Fruit fly (Drosophila melanogaster) whole organism, embryonic: ENCODE measurements around the gene CG3448.

Source experiments
- B-H2 ChIP-seq: fragments of 200-800 bp; sonication (Bioruptor generic); optimal IDR thresholded peaks from 2 replicates; lab custom pipeline; 2018; ENCODE audit warnings: missing biosample characterization, mild to moderate bottlenecking, missing genetic modification characterization
- CG11085 ChIP-seq: fragments of 200-800 bp; sonication (Bioruptor generic); IDR thresholded peaks from 2 replicates; pipeline ENCODE4 v1.3.6; 2022; ENCODE audit warnings: missing biosample characterization, missing genetic modification characterization
- CG12769 ChIP-seq: fragments of 200-800 bp; sonication (Bioruptor generic); optimal IDR thresholded peaks from 2 replicates; lab custom pipeline; 2019; ENCODE audit warnings: missing biosample characterization, mild to moderate bottlenecking, missing genetic modification characterization, moderate library complexity
- CG15269 ChIP-seq: fragments of 200-800 bp; sonication (Bioruptor generic); optimal IDR thresholded peaks from 2 replicates; lab custom pipeline; 2018; ENCODE audit warnings: missing biosample characterization, mild to moderate bottlenecking, missing genetic modification characterization, moderate library complexity
- CG1602 ChIP-seq: fragments of 200-800 bp; sonication (Bioruptor generic); optimal IDR thresholded peaks from 3 replicates; lab custom pipeline; 2016; ENCODE audit warnings: missing biosample characterization, missing genetic modification characterization
- CG18011 ChIP-seq: fragments of 200-800 bp; sonication (Bioruptor generic); optimal IDR thresholded peaks from 2 replicates; lab custom pipeline; 2017; ENCODE audit warnings: missing biosample characterization, missing genetic modification characterization, mild to moderate bottlenecking, moderate library complexity, missing genotype
- CG4617 ChIP-seq: fragments of 200-800 bp; sonication (Bioruptor generic); optimal IDR thresholded peaks from 3 replicates; lab custom pipeline; 2016; ENCODE audit warnings: missing biosample characterization, missing genetic modification characterization, borderline replicate concordance
- CG6175 ChIP-seq: fragments of 200-800 bp; sonication (Bioruptor generic); IDR thresholded peaks from 3 replicates; pipeline ENCODE4 v1.3.6; 2022; ENCODE audit warnings: missing biosample characterization, missing genetic modification characterization
- CG6683 ChIP-seq: fragments of 200-800 bp; sonication (Bioruptor generic); optimal IDR thresholded peaks from 2 replicates; lab custom pipeline; 2017; ENCODE audit warnings: missing biosample characterization, mild to moderate bottlenecking, missing genetic modification characterization, missing genetic modification reagents
- CG8089 ChIP-seq: fragments of 200-800 bp; sonication (Bioruptor generic); optimal IDR thresholded peaks from 3 replicates; lab custom pipeline; 2016; ENCODE audit warnings: missing biosample characterization, missing genetic modification characterization
- CG8290 ChIP-seq, 3 experiments: fragments of 200-800 bp; sonication (Bioruptor generic); optimal IDR thresholded peaks; 2 replicates each; lab custom pipeline; 2016 to 2019; ENCODE audit warnings: missing biosample characterization in 3 of 3, missing genetic modification characterization in 3 of 3, mild to moderate bottlenecking in 2 of 3, moderate library complexity in 1 of 3
- CG8359 ChIP-seq: fragments of 200-800 bp; sonication (Bioruptor generic); optimal IDR thresholded peaks from 2 replicates; lab custom pipeline; 2017; ENCODE audit warnings: missing biosample characterization, mild to moderate bottlenecking, missing genetic modification characterization, borderline replicate concordance
- CG9727 ChIP-seq: fragments of 200-800 bp; sonication (Bioruptor generic); optimal IDR thresholded peaks from 3 replicates; lab custom pipeline; 2017; ENCODE audit warnings: missing biosample characterization, mild to moderate bottlenecking, missing genetic modification characterization
- CG9817 ChIP-seq: fragments of 200-800 bp; sonication (Bioruptor generic); optimal IDR thresholded peaks from 2 replicates; lab custom pipeline; 2018; ENCODE audit warnings: missing biosample characterization, mild to moderate bottlenecking, missing genetic modification characterization, moderate library complexity
- CG9932 ChIP-seq: fragments of 200-800 bp; sonication (Bioruptor generic); IDR thresholded peaks from 2 replicates; pipeline ENCODE4 v1.3.6; 2022; ENCODE audit warnings: missing biosample characterization, missing genetic modification characterization
- Chrac-16 ChIP-seq: fragments of 200-800 bp; sonication (Bioruptor generic); optimal IDR thresholded peaks from 3 replicates; lab custom pipeline; 2016; ENCODE audit warnings: missing biosample characterization, missing genetic modification characterization
- Deaf1 ChIP-seq: fragments of 200-800 bp; optimal IDR thresholded peaks from 3 replicates; lab custom pipeline; 2019; ENCODE audit warnings: missing biosample characterization, mild to moderate bottlenecking, missing genetic modification characterization, moderate library complexity
- Elba2 ChIP-seq: fragments of 200-800 bp; sonication (Bioruptor generic); optimal IDR thresholded peaks from 3 replicates; lab custom pipeline; 2016; ENCODE audit warnings: missing biosample characterization, missing genetic modification characterization
- H2.0 ChIP-seq: fragments of 200-800 bp; sonication (Bioruptor generic); IDR thresholded peaks from 2 replicates; pipeline ENCODE4 v1.3.6; 2022; ENCODE audit warnings: missing biosample characterization, missing genetic modification characterization
- HLH54F ChIP-seq: fragments of 200-800 bp; sonication (Bioruptor generic); optimal IDR thresholded peaks from 3 replicates; lab custom pipeline; 2016; ENCODE audit warnings: missing biosample characterization, missing genetic modification characterization
- Hr3 ChIP-seq: fragments of 200-800 bp; sonication (Bioruptor generic); optimal IDR thresholded peaks from 3 replicates; lab custom pipeline; 2016; ENCODE audit warnings: missing biosample characterization, missing genetic modification characterization
- Hr78 ChIP-seq, 2 experiments: fragments of 200-800 bp in 1 of 2; fragments of >200 bp in 1 of 2; sonication (Bioruptor generic) in 1 of 2; optimal IDR thresholded peaks; 2 replicates each; lab custom pipeline; 2017 to 2019; ENCODE audit warnings: missing biosample characterization in 2 of 2, missing genetic modification characterization in 2 of 2, mild to moderate bottlenecking in 1 of 2, moderate library complexity in 1 of 2
- Jarid2 ChIP-seq: fragments of 200-800 bp; sonication (Bioruptor generic); optimal IDR thresholded peaks from 3 replicates; lab custom pipeline; 2017; ENCODE audit warnings: mild to moderate bottlenecking, missing biosample characterization, missing genetic modification reagents, missing genetic modification characterization
- Nf-YA ChIP-seq: fragments of 200-800 bp; sonication (Bioruptor generic); IDR thresholded peaks from 2 replicates; pipeline ENCODE4 v1.3.6; 2022; ENCODE audit warnings: missing biosample characterization, missing genetic modification characterization
- Oaz ChIP-seq: fragments of 200-800 bp; sonication (Bioruptor generic); IDR thresholded peaks from 2 replicates; pipeline ENCODE4 v1.3.6; 2022; ENCODE audit warnings: missing biosample characterization, missing genetic modification characterization
- Tbp ChIP-seq: fragments of >200 bp; optimal IDR thresholded peaks from 2 replicates; lab custom pipeline; 2018; ENCODE audit warnings: missing biosample characterization, missing genetic modification characterization
- bab2 ChIP-seq: fragments of 200-800 bp; sonication (Bioruptor generic); optimal IDR thresholded peaks from 2 replicates; lab custom pipeline; 2016; ENCODE audit warnings: missing biosample characterization, missing genetic modification characterization
- bcd ChIP-seq: fragments of 200-800 bp; sonication (Bioruptor generic); optimal IDR thresholded peaks from 2 replicates; lab custom pipeline; 2017; ENCODE audit warnings: missing biosample characterization, mild to moderate bottlenecking, missing genetic modification characterization
- cg ChIP-seq: fragments of 200-800 bp; sonication (Bioruptor generic); optimal IDR thresholded peaks from 3 replicates; lab custom pipeline; 2019; ENCODE audit warnings: missing biosample characterization, mild to moderate bottlenecking, missing genetic modification characterization, moderate library complexity
- ci ChIP-seq: fragments of 200-800 bp; sonication (Bioruptor generic); IDR thresholded peaks from 3 replicates; pipeline ENCODE4 v1.3.6; 2022; ENCODE audit warnings: missing biosample characterization, missing genetic modification characterization
- croc ChIP-seq: fragments of 200-800 bp; sonication (Bioruptor generic); conservative IDR thresholded peaks from 3 replicates; pipeline ENCODE4 v1.3.6; 2022; ENCODE audit warnings: missing biosample characterization, missing genetic modification characterization
- disco-r ChIP-seq: fragments of 200-800 bp; sonication (Bioruptor generic); optimal IDR thresholded peaks from 2 replicates; lab custom pipeline; 2016; ENCODE audit warnings: missing biosample characterization, missing genetic modification characterization
- dpn ChIP-seq, 2 experiments: fragments of 200-800 bp; sonication (Bioruptor generic); optimal IDR thresholded peaks; 3 replicates each; lab custom pipeline; 2016; ENCODE audit warnings: missing biosample characterization in 2 of 2, missing genetic modification characterization in 2 of 2
- ems ChIP-seq: fragments of 200-800 bp; sonication (Bioruptor generic); optimal IDR thresholded peaks from 3 replicates; lab custom pipeline; 2016; ENCODE audit warnings: missing biosample characterization, missing genetic modification characterization
- fd64A ChIP-seq: fragments of 200-800 bp; sonication (Bioruptor generic); optimal IDR thresholded peaks from 3 replicates; lab custom pipeline; 2018; ENCODE audit warnings: missing biosample characterization, mild to moderate bottlenecking, missing genetic modification characterization
- grau ChIP-seq: fragments of 200-800 bp; optimal IDR thresholded peaks from 3 replicates; lab custom pipeline; 2019; ENCODE audit warnings: missing biosample characterization, mild to moderate bottlenecking, missing genetic modification characterization, moderate library complexity
- hkb ChIP-seq, 2 experiments: fragments of 200-800 bp in 1 of 2; fragments of >200 bp in 1 of 2; sonication (Bioruptor generic) in 1 of 2; IDR thresholded peaks in 1 of 2; optimal IDR thresholded peaks in 1 of 2; 2 replicates each; pipeline versions ENCODE4 v1.3.6 to Lab custom; 2017 to 2022; ENCODE audit warnings: missing biosample characterization in 1 of 2, missing genetic modification characterization in 1 of 2
- jing ChIP-seq: fragments of 200-800 bp; sonication (Bioruptor generic); optimal IDR thresholded peaks from 2 replicates; lab custom pipeline; 2018; ENCODE audit warnings: missing biosample characterization, mild to moderate bottlenecking, missing genetic modification characterization
- lilli ChIP-seq: fragments of 200-800 bp; sonication (Bioruptor generic); optimal IDR thresholded peaks from 3 replicates; lab custom pipeline; 2016; ENCODE audit warnings: missing biosample characterization, missing genetic modification characterization
- nau ChIP-seq: fragments of 200-800 bp; sonication (Bioruptor generic); optimal IDR thresholded peaks from 3 replicates; lab custom pipeline; 2017; ENCODE audit warnings: missing biosample characterization, mild to moderate bottlenecking, missing genetic modification characterization, missing genetic modification reagents
- odd ChIP-seq: fragments of 200-800 bp; sonication (Bioruptor generic); optimal IDR thresholded peaks from 2 replicates; lab custom pipeline; 2017; ENCODE audit warnings: missing biosample characterization, mild to moderate bottlenecking, missing genetic modification characterization
- pho ChIP-seq: fragments of 200-800 bp; sonication (Bioruptor generic); optimal IDR thresholded peaks from 2 replicates; lab custom pipeline; 2016; ENCODE audit warnings: missing biosample characterization, missing genetic modification characterization
- pita ChIP-seq: fragments of 200-800 bp; sonication (Bioruptor generic); optimal IDR thresholded peaks from 2 replicates; lab custom pipeline; 2017; ENCODE audit warnings: missing biosample characterization, mild to moderate bottlenecking, missing genetic modification characterization
- row ChIP-seq: fragments of 200-800 bp; sonication (Bioruptor generic); IDR thresholded peaks from 3 replicates; pipeline ENCODE4 v1.3.6; 2022; ENCODE audit warnings: missing biosample characterization, missing genetic modification characterization
- slbo ChIP-seq: fragments of 200-800 bp; sonication (Bioruptor generic); IDR thresholded peaks from 2 replicates; pipeline ENCODE4 v1.3.6; 2022; ENCODE audit warnings: missing biosample characterization, missing genetic modification characterization
- usp ChIP-seq: fragments of >200 bp; optimal IDR thresholded peaks from 2 replicates; lab custom pipeline; 2017; ENCODE audit warnings: missing biosample characterization, missing genetic modification characterization

CG3448 gene

DNA sequence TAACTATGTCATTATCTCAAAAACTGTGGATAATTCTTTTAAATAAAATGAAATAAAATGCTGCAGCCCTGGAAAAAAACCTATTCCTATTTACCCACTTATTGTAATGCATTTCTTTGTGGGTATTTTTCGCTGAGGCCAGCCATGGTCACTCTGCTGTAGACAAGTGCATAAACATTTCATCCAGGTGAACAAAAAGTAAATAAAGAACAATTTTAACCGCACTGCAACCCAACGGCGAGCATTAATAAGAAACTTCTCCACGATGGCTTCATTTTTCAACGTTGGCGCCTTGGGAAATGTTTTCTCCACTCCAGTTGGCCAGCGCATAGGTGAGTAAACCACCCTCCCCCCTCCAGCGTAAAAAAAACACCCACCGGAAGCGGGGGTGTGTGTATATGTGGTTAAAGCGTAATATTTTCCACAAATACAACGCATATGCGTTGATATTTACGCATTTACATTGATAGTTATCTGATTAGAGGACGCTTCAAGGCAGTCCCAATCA, 4.6 kb downstream of the CG3448 start, which contains the start of gene CG3529 (continued):
- peak; percentile 5 for TF ChIP-seq CG1602 (GFP tag; lab: Kevin White, UChicago)
- TF ChIP-seq cg (GFP tag; lab: Kevin White, UChicago): no peak
- TF ChIP-seq CG15269 (tag; lab: Kevin White, UChicago): peak; percentile 1
- TF ChIP-seq CG8290 (GFP tag; optimal IDR thresholded peaks at IDR 0.05; lab: Kevin White, UChicago): peak; percentile 13
- peak; percentile 39 to 42 for TF ChIP-seq CG8290 (tag; optimal IDR thresholded peaks at IDR 0.05; lab: Kevin White, UChicago)
- no peak for TF ChIP-seq CG11085 (GFP tag; lab: Robert Waterston, UW)
- TF ChIP-seq CG6683: no peak
- TF ChIP-seq ci: peak; percentile 54; the same call in 1 of the 3 replicates
- TF ChIP-seq CG8089 (GFP tag; lab: Kevin White, UChicago): no peak
- no peak for TF ChIP-seq croc (GFP tag; lab: Robert Waterston, UW)
- TF ChIP-seq bcd (GFP tag; lab: Kevin White, UChicago): peak; percentile 27
- no peak for TF ChIP-seq Jarid2 (GFP tag; lab: Kevin White, UChicago)
- TF ChIP-seq nau (GFP tag; lab: Kevin White, UChicago): peak; percentile 7
- TF ChIP-seq Chrac-16 (GFP tag; lab: Kevin White, UChicago): peak; percentile 3
- no peak for TF ChIP-seq CG18011 (GFP tag; lab: Kevin White, UChicago)
- TF ChIP-seq CG9727 (GFP tag; lab: Kevin White, UChicago): peak; percentile 40
- TF ChIP-seq grau (tag; lab: Kevin White, UChicago): peak; percentile 39
- peak; percentile 27 for TF ChIP-seq fd64A (GFP tag; lab: Kevin White, UChicago)
- TF ChIP-seq B-H2 (GFP tag; lab: Kevin White, UChicago): peak; percentile 64
- no peak for TF ChIP-seq pho (GFP tag; lab: Kevin White, UChicago)
- no peak for TF ChIP-seq Deaf1 (tag; lab: Kevin White, UChicago)
- TF ChIP-seq, all 482 proteins: peak for 174

DNA sequence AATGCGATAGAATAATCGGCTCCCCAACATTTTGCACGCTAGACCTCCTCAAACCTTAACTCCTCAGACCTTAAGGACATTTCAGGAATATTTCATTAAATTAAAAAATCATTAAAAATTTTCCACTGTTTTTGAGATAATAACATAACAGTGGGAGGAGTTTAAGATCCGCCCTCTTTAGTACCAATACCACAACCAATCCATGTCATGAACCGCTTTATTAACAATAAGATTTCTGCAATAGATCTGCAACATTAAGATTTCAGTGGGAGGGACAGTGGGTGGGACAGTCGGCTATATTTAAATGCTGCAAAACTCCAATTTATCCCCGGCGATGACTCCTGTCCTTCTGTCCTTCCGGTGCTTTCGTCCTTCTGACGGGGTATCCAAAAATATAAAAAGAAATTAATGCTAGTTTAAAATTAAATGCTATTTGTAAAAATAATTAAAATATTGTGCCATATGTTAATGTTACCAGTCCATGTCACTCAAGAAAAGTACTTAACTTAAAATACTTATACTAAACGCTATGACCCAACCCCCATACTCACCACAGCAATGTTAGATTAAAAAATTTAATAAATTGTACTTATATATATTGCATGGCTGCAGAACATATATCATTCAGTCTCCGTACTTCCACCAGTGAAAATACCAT, 8.6 kb downstream of the CG3448 start, which contains the start of gene Srg3:
Srg3 (plus strand) TSS at position 608 of the 658 bp plus-strand sequence.
- peak; percentile 13 for TF ChIP-seq CG18011 (GFP tag; lab: Kevin White, UChicago)
- peak; percentile 86 for TF ChIP-seq Elba2 (GFP tag; lab: Kevin White, UChicago)
- no peak for TF ChIP-seq disco-r (GFP tag; lab: Kevin White, UChicago)
- TF ChIP-seq odd (GFP tag; lab: Kevin White, UChicago): peak; percentile 26
- TF ChIP-seq Tbp (GFP tag; lab: Kevin White, UChicago): no peak
- no peak for TF ChIP-seq dpn (GFP tag; optimal IDR thresholded peaks at IDR 0.05; lab: Kevin White, UChicago)
- TF ChIP-seq CG1602 (GFP tag; lab: Kevin White, UChicago): no peak
- peak; percentile 20 for TF ChIP-seq pita (GFP tag; lab: Kevin White, UChicago)
- TF ChIP-seq CG6175: no peak
- TF ChIP-seq bab2: no peak
- no peak for TF ChIP-seq Hr78 (GFP tag; optimal IDR thresholded peaks at IDR 0.05; lab: Kevin White, UChicago)
- TF ChIP-seq CG12769 (tag; lab: Kevin White, UChicago): no peak
- no peak for TF ChIP-seq lilli
- TF ChIP-seq H2.0 (GFP tag; lab: Robert Waterston, UW): peak; percentile 19; the same call in 1 of the 2 replicates
- TF ChIP-seq hkb (optimal IDR thresholded peaks at IDR 0.05; lab: Kevin White, UChicago): peak; percentile 53
- 0 out of 2 replicates have a peak, but pooled peaks have one; percentile 6 for TF ChIP-seq hkb (GFP tag; IDR thresholded peaks at IDR 0.05; lab: Robert Waterston, UW)
- TF ChIP-seq CG9932 (GFP tag; lab: Robert Waterston, UW): peak; percentile 47
- no peak for TF ChIP-seq HLH54F (GFP tag; lab: Kevin White, UChicago)
- TF ChIP-seq Nf-YA (GFP tag; lab: Robert Waterston, UW): no peak
- peak; percentile 60 for TF ChIP-seq slbo (GFP tag; lab: Robert Waterston, UW)
- no peak for TF ChIP-seq Hr3 (GFP tag; lab: Kevin White, UChicago)
- no peak for TF ChIP-seq CG8359 (GFP tag; lab: Kevin White, UChicago)
- no peak for TF ChIP-seq CG4617 (GFP tag; lab: Kevin White, UChicago)
- 0 out of 2 replicates have a peak, but pooled peaks have one; percentile 12 for TF ChIP-seq Oaz (GFP tag; lab: Robert Waterston, UW)
- no peak for TF ChIP-seq CG6683
- no peak for TF ChIP-seq CG9817 (tag; lab: Kevin White, UChicago)
- no peak for TF ChIP-seq CG8290 (GFP tag; optimal IDR thresholded peaks at IDR 0.05; lab: Kevin White, UChicago)
- TF ChIP-seq CG8290 (tag; optimal IDR thresholded peaks at IDR 0.05; lab: Kevin White, UChicago): peak in 1 of 2 experiments; percentile 43
- peak; percentile 6 for TF ChIP-seq ems (GFP tag; lab: Kevin White, UChicago)
- peak; percentile 7 for TF ChIP-seq row
- no peak for TF ChIP-seq usp (GFP tag; lab: Kevin White, UChicago)
- TF ChIP-seq jing (GFP tag; lab: Kevin White, UChicago): no peak
